Comparison of ENCODE assay signal across 4 fruit fly cellular contexts in the genomic region with DNA sequence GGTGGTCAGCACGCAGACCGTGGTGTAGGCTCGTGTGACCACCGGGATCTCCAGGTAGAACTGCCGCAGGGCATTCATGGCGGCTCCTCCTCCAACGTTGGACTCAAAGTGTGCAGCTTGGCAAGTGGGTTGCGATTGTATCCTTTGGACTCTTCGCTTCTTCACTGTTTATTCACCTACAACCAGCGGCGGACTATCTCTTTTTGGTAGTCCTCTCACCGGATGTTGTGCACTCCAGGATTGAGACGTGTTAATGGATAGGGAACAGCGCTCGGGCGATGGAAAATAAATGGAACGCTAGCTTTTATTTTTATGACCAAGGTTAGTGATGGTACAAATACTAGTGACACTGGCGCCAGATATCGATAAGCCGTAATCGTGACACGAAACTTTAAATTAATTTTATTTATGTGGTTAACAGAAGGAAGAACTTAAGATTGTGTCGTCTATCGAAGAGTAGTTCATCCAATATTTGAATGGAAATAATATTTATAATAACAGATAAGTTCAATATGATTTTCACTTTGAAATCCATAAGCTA.
TF ChIP-seq lines count a peak whose summit lies in the region.

TSS of gene Der-2 (minus strand) at position 347 of the 541 bp plus-strand sequence.

- peak; percentile 20 for TF ChIP-seq CTCF in whole organism, embryonic (GFP tag; optimal IDR thresholded peaks at IDR 0.05; lab: Kevin White, UChicago)

TF ChIP-seq in whole organism, adult, 20 proteins besides CTCF, POLR2A, EP300 and RAD21:
- TF ChIP-seq CG12768 (GFP tag; optimal IDR thresholded peaks at IDR 0.05; lab: Kevin White, UChicago) = no peak
- no peak for TF ChIP-seq CG7045 (GFP tag; optimal IDR thresholded peaks at IDR 0.05; lab: Kevin White, UChicago)
- no peak for TF ChIP-seq CG5204 (GFP tag; optimal IDR thresholded peaks at IDR 0.05; lab: Kevin White, UChicago)
- TF ChIP-seq CG14711 (tag; optimal IDR thresholded peaks at IDR 0.05; lab: Kevin White, UChicago) = no peak
- no peak for TF ChIP-seq toe (GFP tag; optimal IDR thresholded peaks at IDR 0.05; lab: Kevin White, UChicago)
- no peak for TF ChIP-seq CG33017 (tag; optimal IDR thresholded peaks at IDR 0.05; lab: Kevin White, UChicago)
- TF ChIP-seq Hr96 (GFP tag; optimal IDR thresholded peaks at IDR 0.05; lab: Kevin White, UChicago) = no peak
- peak; percentile 38 for TF ChIP-seq kay (GFP tag; lab: Kevin White, UChicago; ENCODE audit: borderline replicate concordance)
- TF ChIP-seq tj (GFP tag; optimal IDR thresholded peaks at IDR 0.05; lab: Kevin White, UChicago) = no peak
- TF ChIP-seq bab1 (GFP tag; optimal IDR thresholded peaks at IDR 0.05; lab: Kevin White, UChicago) = peak; percentile 22
- TF ChIP-seq pad (GFP tag; optimal IDR thresholded peaks at IDR 0.05; lab: Kevin White, UChicago) = no peak
- TF ChIP-seq ovo (GFP tag; optimal IDR thresholded peaks at IDR 0.05; lab: Kevin White, UChicago) = no peak
- no peak for TF ChIP-seq CG11617 (GFP tag; optimal IDR thresholded peaks at IDR 0.05; lab: Kevin White, UChicago)

TF ChIP-seq in whole organism, embryonic, 481 proteins besides CTCF, POLR2A, EP300 and RAD21 (continues in another document):
- TF ChIP-seq inv (GFP tag; IDR thresholded peaks at IDR 0.05; lab: Robert Waterston, UW; ENCODE audit: partially characterized antibody) (peak; percentile 74), CG6791 (GFP tag; IDR thresholded peaks at IDR 0.05; lab: Robert Waterston, UW; ENCODE audit: partially characterized antibody) (peak; percentile 93), YL-1 (GFP tag; optimal IDR thresholded peaks at IDR 0.05; lab: Kevin White, UChicago) (peak; percentile 5), lmd (GFP tag; IDR thresholded peaks at IDR 0.05; lab: Robert Waterston, UW) (no peak), CG15514 (GFP tag; optimal IDR thresholded peaks at IDR 0.05; lab: Kevin White, UChicago) (peak; percentile 66), Side (GFP tag; optimal IDR thresholded peaks at IDR 0.05; lab: Kevin White, UChicago) (no peak), CG31224 (GFP tag; IDR thresholded peaks at IDR 0.05; lab: Robert Waterston, UW) (no peak), CG17829 (tag; optimal IDR thresholded peaks at IDR 0.05; lab: Kevin White, UChicago) (no peak), ato (GFP tag; IDR thresholded peaks at IDR 0.05; lab: Robert Waterston, UW; ENCODE audit: partially characterized antibody) (peak; percentile 79), Xrp1 (GFP tag; IDR thresholded peaks at IDR 0.05; lab: Robert Waterston, UW) (no peak), CG6683 (GFP tag; optimal IDR thresholded peaks at IDR 0.05; lab: Kevin White, UChicago) (no peak), CG3281 (GFP tag; optimal IDR thresholded peaks at IDR 0.05; lab: Kevin White, UChicago) (no peak), CG7556 (GFP tag; optimal IDR thresholded peaks at IDR 0.05; lab: Kevin White, UChicago) (no peak), Abd-B (GFP tag; optimal IDR thresholded peaks at IDR 0.05; lab: Kevin White, UChicago) (peak; percentile 64), stwl (tag; optimal IDR thresholded peaks at IDR 0.05; lab: Kevin White, UChicago) (peak; percentile 57), CG8478 (optimal IDR thresholded peaks at IDR 0.05; lab: Kevin White, UChicago) (no peak), knrl (GFP tag; IDR thresholded peaks at IDR 0.05; lab: Robert Waterston, UW; ENCODE audit: partially characterized antibody) (peak; percentile 87), bbx (GFP tag; IDR thresholded peaks at IDR 0.05; lab: Robert Waterston, UW; ENCODE audit: partially characterized antibody) (peak; percentile 92), hth (optimal IDR thresholded peaks at IDR 0.05; lab: Kevin White, UChicago) (no peak), kah (GFP tag; optimal IDR thresholded peaks at IDR 0.05; lab: Kevin White, UChicago) (no peak), sr (GFP tag; IDR thresholded peaks at IDR 0.05; lab: Robert Waterston, UW) (no peak), sens (GFP tag; lab: Kevin White, UChicago) (peak; percentile 63), CG16813 (GFP tag; IDR thresholded peaks at IDR 0.05; lab: Robert Waterston, UW; ENCODE audit: partially characterized antibody) (peak; percentile 78), Ada2b (GFP tag; IDR thresholded peaks at IDR 0.05; lab: Robert Waterston, UW) (no peak)

TF ChIP-seq in whole organism, prepupa, 60 proteins besides CTCF, POLR2A, EP300 and RAD21:
- peak; percentile 25 for TF ChIP-seq Eip78C (GFP tag; lab: Kevin White, UChicago)
- TF ChIP-seq salr (GFP tag; optimal IDR thresholded peaks at IDR 0.05; lab: Kevin White, UChicago) = no peak

TF ChIP-seq in whole organism, wandering third instar larva, 38 proteins besides CTCF, POLR2A, EP300 and RAD21:
- TF ChIP-seq usp (GFP tag; optimal IDR thresholded peaks at IDR 0.05; lab: Kevin White, UChicago) (no peak), h (GFP tag; optimal IDR thresholded peaks at IDR 0.05; lab: Kevin White, UChicago) (peak; percentile 12), lola (GFP tag; optimal IDR thresholded peaks at IDR 0.05; lab: Kevin White, UChicago) (no peak), Hr83 (GFP tag; optimal IDR thresholded peaks at IDR 0.05; lab: Kevin White, UChicago; ENCODE audit: poor library complexity, severe bottlenecking) (peak; percentile 68)
TF ChIP-seq in whole organism, wandering third instar larva: peak in this region for 2.
